Worm (Caenorhabditis elegans): ENCODE results near the gene nlp-82.

The nlp-82 gene

ce11 chrII:9282787-9283186 lies 28.7 kb upstream of the nlp-82 start:
- peak; percentile 39 for TF ChIP-seq nhr-237 (tag; optimal IDR thresholded peaks at IDR 0.05)
- TF ChIP-seq fos-1 (tag; optimal IDR thresholded peaks at IDR 0.05), result peak; percentile 35
- TF ChIP-seq zfp-3 (GFP tag; conservative IDR thresholded peaks at IDR 0.05), result peak; percentile 71; the same call in 1 of the 2 replicates
- TF ChIP-seq T20F7.1 (GFP tag; optimal IDR thresholded peaks at IDR 0.05), result peak; percentile 60
- TF ChIP-seq spr-3 (GFP tag; optimal IDR thresholded peaks at IDR 0.05), result no peak
- TF ChIP-seq ztf-7 (tag; optimal IDR thresholded peaks at IDR 0.05), result peak; percentile 66
- no peak for TF ChIP-seq zfp-2 (tag; optimal IDR thresholded peaks at IDR 0.05)
- no peak for TF ChIP-seq lin-29 (GFP tag; IDR thresholded peaks at IDR 0.05)
- peak; percentile 97 for TF ChIP-seq aha-1 (tag)
- TF ChIP-seq nhr-6 (tag; optimal IDR thresholded peaks at IDR 0.05), result peak; percentile 50
- TF ChIP-seq nhr-41 (GFP tag; IDR thresholded peaks at IDR 0.05), result peak; percentile 76
- peak; percentile 57 for TF ChIP-seq pha-4 (GFP tag; IDR thresholded peaks at IDR 0.05)
- peak; percentile 93 for TF ChIP-seq pha-4 (tag; optimal IDR thresholded peaks at IDR 0.05)
- TF ChIP-seq T26A8.4 (GFP tag; IDR thresholded peaks at IDR 0.05), result peak; percentile 79
- peak; percentile 94 for TF ChIP-seq nhr-11 (tag; optimal IDR thresholded peaks at IDR 0.05)
- TF ChIP-seq nhr-77 (tag; optimal IDR thresholded peaks at IDR 0.05), result peak; percentile 93
- peak; percentile 66 for TF ChIP-seq jun-1 (tag; optimal IDR thresholded peaks at IDR 0.05)
- TF ChIP-seq ceh-20 (GFP tag; IDR thresholded peaks at IDR 0.05), result peak; percentile 45; the same call in 1 of the 2 replicates
- peak; percentile 43 for TF ChIP-seq F10B5.3 (tag; optimal IDR thresholded peaks at IDR 0.05)
- 0 out of 2 replicates have a peak, but pooled peaks have one; percentile 19 for TF ChIP-seq zip-11 (GFP tag; IDR thresholded peaks at IDR 0.05)
- TF ChIP-seq Y5F2A.4 (GFP tag; optimal IDR thresholded peaks at IDR 0.05), result no peak
- TF ChIP-seq lir-3 (tag; optimal IDR thresholded peaks at IDR 0.05), result peak; percentile 31
- no peak for TF ChIP-seq F26F4.8 (GFP tag; conservative IDR thresholded peaks at IDR 0.05)
- TF ChIP-seq lin-13 (GFP tag; optimal IDR thresholded peaks at IDR 0.05), result peak; percentile 90
- peak; percentile 74 for TF ChIP-seq lin-1 (GFP tag; IDR thresholded peaks at IDR 0.05)
- TF ChIP-seq mdt-29 (GFP tag; IDR thresholded peaks at IDR 0.05), result peak; percentile 63; the same call in 1 of the 2 replicates
- no peak for TF ChIP-seq egl-27 (tag; optimal IDR thresholded peaks at IDR 0.05)
- peak; percentile 64 for TF ChIP-seq daf-16 (GFP tag; optimal IDR thresholded peaks at IDR 0.05)
- TF ChIP-seq daf-16 (tag; optimal IDR thresholded peaks at IDR 0.05), result peak; percentile 76
- no peak for TF ChIP-seq ceh-82 (tag; optimal IDR thresholded peaks at IDR 0.05)
- TF ChIP-seq mes-2 (tag; optimal IDR thresholded peaks at IDR 0.05; ENCODE audit: poor library complexity, severe bottlenecking), result peak; percentile 83
- 0 out of 2 replicates have a peak, but pooled peaks have one; percentile 42 for TF ChIP-seq D1046.2 (GFP tag; IDR thresholded peaks at IDR 0.05)
- peak; percentile 46 to 86 for TF ChIP-seq hif-1 (tag; optimal IDR thresholded peaks at IDR 0.05)
- peak; percentile 81; the same call in 1 of the 2 replicates for TF ChIP-seq nhr-42 (GFP tag; IDR thresholded peaks at IDR 0.05)
- peak; percentile 80 for TF ChIP-seq F37D6.2 (tag; optimal IDR thresholded peaks at IDR 0.05)
- peak; percentile 78 for TF ChIP-seq tra-1 (GFP tag; IDR thresholded peaks at IDR 0.05)
- TF ChIP-seq php-3 (GFP tag; IDR thresholded peaks at IDR 0.05), result peak; percentile 35; the same call in 1 of the 2 replicates
- TF ChIP-seq ceh-28 (tag; optimal IDR thresholded peaks at IDR 0.05), result peak; percentile 81
- TF ChIP-seq rbr-2 (tag; optimal IDR thresholded peaks at IDR 0.05), result peak; percentile 88
- peak; percentile 41 to 93 for TF ChIP-seq mdl-1 (tag; optimal IDR thresholded peaks at IDR 0.05)
- TF ChIP-seq ctbp-1 (GFP tag; IDR thresholded peaks at IDR 0.05), result peak; percentile 89
- peak; percentile 97 for TF ChIP-seq hlh-11 (tag; optimal IDR thresholded peaks at IDR 0.05)
- TF ChIP-seq zip-2 (tag; optimal IDR thresholded peaks at IDR 0.05), result no peak
- TF ChIP-seq lsy-2 (tag; optimal IDR thresholded peaks at IDR 0.05), result peak; percentile 87 to 94
- peak; percentile 100 for TF ChIP-seq nhr-28 (tag; optimal IDR thresholded peaks at IDR 0.05)
- TF ChIP-seq spr-1 (tag; optimal IDR thresholded peaks at IDR 0.05), result peak; percentile 86
- TF ChIP-seq nhr-10 (tag; optimal IDR thresholded peaks at IDR 0.05), result peak; percentile 39
- peak; percentile 59 for TF ChIP-seq fkh-10 (GFP tag; optimal IDR thresholded peaks at IDR 0.05)
- peak; percentile 90 for TF ChIP-seq nhr-25 (tag; optimal IDR thresholded peaks at IDR 0.05; ENCODE audit: borderline replicate concordance, insufficient read depth)
- TF ChIP-seq madf-9 (GFP tag; conservative IDR thresholded peaks at IDR 0.05), result 0 out of 2 replicates have a peak, but pooled peaks have one; percentile 23
- TF ChIP-seq pqm-1 (tag; optimal IDR thresholded peaks at IDR 0.05), result peak; percentile 94
- TF ChIP-seq snpc-1.2 (GFP tag; IDR thresholded peaks at IDR 0.05), result no peak

All from whole organism, L4 larva.